Worm (Caenorhabditis elegans) whole organism, midembryonic: ENCODE data around the gene C50D2.7.

Experiments used
- T22C8.4 ChIP-seq: fragments of 200-800 bp; sonication (Bioruptor generic); IDR thresholded peaks from 2 replicates; pipeline ENCODE4 v1.3.6; 2022; ENCODE audit warnings: missing genetic modification characterization, missing compliant biosample characterization
- cog-1 ChIP-seq: sonication (generic microtip); optimal IDR thresholded peaks from 2 replicates; lab custom pipeline; 2016; ENCODE audit warnings: missing genetic modification characterization, missing compliant biosample characterization
- flt-1 ChIP-seq: fragments of 200-800 bp; sonication (Bioruptor generic); IDR thresholded peaks from 2 replicates; pipeline ENCODE4 v1.3.6; 2022; ENCODE audit warnings: missing genetic modification characterization, missing compliant biosample characterization
- klf-2 ChIP-seq: fragments of 200-800 bp; sonication (Bioruptor generic); conservative IDR thresholded peaks from 2 replicates; pipeline ENCODE4 v1.3.6; 2022; ENCODE audit warnings: missing genetic modification reagents, missing genetic modification characterization, missing compliant biosample characterization
- ref-1 ChIP-seq: fragments of 200-800 bp; sonication (Bioruptor generic); conservative IDR thresholded peaks from 2 replicates; pipeline ENCODE4 v1.3.6; 2022; ENCODE audit warnings: missing genetic modification reagents, missing genetic modification characterization, missing compliant biosample characterization
- tab-1 ChIP-seq: fragments of 200-800 bp; sonication (Bioruptor generic); IDR thresholded peaks from 2 replicates; pipeline ENCODE4 v1.3.6; 2022; ENCODE audit warnings: missing genetic modification characterization, missing compliant biosample characterization
- ztf-29 ChIP-seq: fragments of 200-800 bp; sonication (Bioruptor generic); IDR thresholded peaks from 2 replicates; pipeline ENCODE4 v1.3.6; 2022; ENCODE audit warnings: missing genetic modification reagents, missing genetic modification characterization, missing compliant biosample characterization

DNA sequence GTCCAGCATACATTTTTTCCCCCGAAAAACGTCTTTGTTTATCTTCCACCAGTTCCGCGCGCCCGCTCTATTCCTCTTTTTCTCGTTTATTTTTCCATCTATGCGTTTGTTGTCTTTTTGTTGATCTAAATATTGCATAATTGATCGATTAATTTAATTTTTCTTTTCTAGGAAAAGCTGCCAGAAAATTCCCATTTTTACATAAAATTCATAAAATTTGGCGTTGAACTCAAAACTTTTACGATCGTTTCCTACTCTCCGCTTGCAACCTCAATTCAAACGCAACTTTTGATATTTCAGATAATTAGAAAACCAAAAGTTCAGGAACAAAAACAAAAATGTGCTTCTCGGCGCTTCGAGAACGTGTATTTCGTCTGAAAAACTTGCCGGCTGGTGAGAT, 13.8 kb upstream of the C50D2.7 start, which contains the start of gene C50D2.2:
- no peak for TF ChIP-seq klf-2 (GFP tag; lab: Robert Waterston, UW)
- TF ChIP-seq ztf-29 (GFP tag; lab: Robert Waterston, UW), result no peak
- no peak for TF ChIP-seq cog-1 (tag; lab: Kevin White, UChicago)
- no peak for TF ChIP-seq T22C8.4
- TF ChIP-seq flt-1 (GFP tag; lab: Robert Waterston, UW), result no peak
- no peak for TF ChIP-seq ref-1 (GFP tag; lab: Robert Waterston, UW)
- no peak for TF ChIP-seq tab-1
